Worm (Caenorhabditis elegans): ENCODE results near the gene rpl-15.

Gene rpl-15

DNA sequence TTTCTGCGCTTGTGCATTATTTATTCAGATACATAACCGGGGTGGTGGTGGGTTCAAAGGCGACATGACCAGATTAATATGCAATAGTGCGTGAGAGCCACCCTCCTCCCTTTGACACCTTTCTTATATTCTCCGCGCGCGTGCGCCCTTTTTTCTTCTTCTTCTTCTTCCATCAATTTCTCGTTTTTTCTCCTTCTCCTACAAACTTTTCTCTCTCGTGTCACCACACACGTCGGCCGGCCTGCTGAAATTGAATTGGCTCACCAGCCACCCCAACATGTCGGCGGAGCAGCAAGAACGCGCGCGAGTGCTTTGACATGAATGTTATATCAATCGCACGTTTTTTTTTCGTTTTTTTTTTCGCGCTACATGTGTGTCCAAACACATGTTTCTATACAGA, 5.2 kb upstream of the rpl-15 start:
- TF ChIP-seq ztf-11 (tag; optimal IDR thresholded peaks at IDR 0.05): no peak
- TF ChIP-seq ham-2 (GFP tag; optimal IDR thresholded peaks at IDR 0.05): no peak
- no peak for TF ChIP-seq lin-32 (GFP tag; optimal IDR thresholded peaks at IDR 0.05)
- no peak for TF ChIP-seq blmp-1 (tag; optimal IDR thresholded peaks at IDR 0.05)
- TF ChIP-seq elt-1 (tag; optimal IDR thresholded peaks at IDR 0.05; ENCODE audit: borderline replicate concordance, insufficient read depth): no peak
- peak; percentile 21 for TF ChIP-seq ces-1 (GFP tag; optimal IDR thresholded peaks at IDR 0.05)
- TF ChIP-seq cnd-1 (tag; optimal IDR thresholded peaks at IDR 0.05): no peak
- no peak for TF ChIP-seq flh-1 (GFP tag; optimal IDR thresholded peaks at IDR 0.05)

DNA sequence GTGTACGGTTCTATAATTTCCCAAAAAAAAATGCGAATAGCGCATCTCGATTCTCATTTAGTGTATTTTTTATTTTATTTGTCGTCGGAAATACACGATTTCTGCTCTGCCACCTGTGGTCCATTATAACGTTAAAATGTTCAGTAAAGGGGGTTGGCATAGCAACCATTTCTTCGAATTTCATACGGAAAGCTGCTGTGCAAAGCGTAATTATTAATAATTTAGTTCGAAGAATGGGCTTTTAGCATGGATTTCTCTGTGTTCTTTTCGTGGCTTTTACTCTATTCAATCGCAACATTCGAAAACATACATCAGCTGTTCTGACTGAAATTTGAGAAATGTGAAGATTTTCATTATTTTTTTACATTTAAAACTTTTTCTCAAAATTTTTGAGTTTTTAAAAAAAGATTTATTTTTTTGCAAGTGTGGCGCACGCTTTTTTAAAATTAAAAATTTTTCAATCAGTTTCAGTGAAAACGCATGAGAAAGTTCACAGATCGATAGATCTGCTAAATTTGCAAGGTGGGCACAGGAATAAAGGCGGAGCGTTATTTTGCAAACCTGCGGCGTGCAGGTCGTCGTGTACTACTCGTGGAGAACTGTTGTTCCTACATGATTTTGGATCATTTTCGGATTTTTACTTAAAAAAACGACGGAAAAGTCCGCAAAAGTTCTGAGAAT, 4.3 kb upstream of the rpl-15 start:
- TF ChIP-seq unc-62 (GFP tag; optimal IDR thresholded peaks at IDR 0.05) (no peak), lin-13 (tag; optimal IDR thresholded peaks at IDR 0.05) (no peak), nhr-237 (tag; optimal IDR thresholded peaks at IDR 0.05) (no peak), zip-8 (tag; optimal IDR thresholded peaks at IDR 0.05) (no peak), mep-1 (tag; optimal IDR thresholded peaks at IDR 0.05) (no peak), unc-120 (tag; optimal IDR thresholded peaks at IDR 0.05; ENCODE audit: poor library complexity, severe bottlenecking) (no peak), ztf-11 (tag; optimal IDR thresholded peaks at IDR 0.05) (no peak), nhr-76 (tag; optimal IDR thresholded peaks at IDR 0.05) (no peak), hlh-1 (tag; optimal IDR thresholded peaks at IDR 0.05) (no peak), ceh-43 (GFP tag; optimal IDR thresholded peaks at IDR 0.05) (no peak), blmp-1 (tag; optimal IDR thresholded peaks at IDR 0.05) (no peak), sptf-1 (tag; optimal IDR thresholded peaks at IDR 0.05) (no peak), mab-5 (tag; optimal IDR thresholded peaks at IDR 0.05) (no peak), cnd-1 (tag; optimal IDR thresholded peaks at IDR 0.05) (no peak), lin-32 (GFP tag; optimal IDR thresholded peaks at IDR 0.05) (no peak), nhr-28 (tag; optimal IDR thresholded peaks at IDR 0.05) (no peak), ceh-83 (GFP tag; optimal IDR thresholded peaks at IDR 0.05) (no peak), lsy-2 (tag; optimal IDR thresholded peaks at IDR 0.05) (no peak), nhr-2 (tag; optimal IDR thresholded peaks at IDR 0.05) (no peak)

DNA sequence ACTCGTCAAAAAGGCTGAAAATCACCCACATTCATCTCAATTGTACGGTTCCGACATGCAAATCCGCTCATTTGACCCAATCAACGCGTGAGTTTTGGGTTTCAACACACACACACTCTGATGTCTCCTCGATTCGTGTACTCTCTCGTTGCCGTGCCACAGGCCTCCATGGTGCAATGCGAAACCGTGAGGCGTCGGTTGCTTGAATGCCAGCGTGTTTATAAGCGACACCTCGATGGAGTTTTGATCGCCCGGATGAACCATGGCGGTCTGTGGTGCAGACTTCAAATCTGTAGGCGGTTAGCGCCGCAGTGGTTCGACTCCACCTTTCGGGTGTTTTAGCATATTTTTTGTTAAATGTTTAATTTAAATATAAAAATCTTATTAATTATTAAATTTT, 3.6 kb upstream of the rpl-15 start:
- TF ChIP-seq pha-4 (tag; optimal IDR thresholded peaks at IDR 0.05) (peak; percentile 24), snpc-4 (tag; optimal IDR thresholded peaks at IDR 0.05) (no peak), unc-120 (tag; optimal IDR thresholded peaks at IDR 0.05; ENCODE audit: poor library complexity, severe bottlenecking) (no peak), lin-32 (GFP tag; optimal IDR thresholded peaks at IDR 0.05) (no peak), cnd-1 (tag; optimal IDR thresholded peaks at IDR 0.05) (peak; percentile 9), drap-1 (GFP tag; optimal IDR thresholded peaks at IDR 0.05) (no peak), mep-1 (tag; optimal IDR thresholded peaks at IDR 0.05) (peak; percentile 9), unc-62 (GFP tag; optimal IDR thresholded peaks at IDR 0.05) (no peak), nhr-2 (tag; optimal IDR thresholded peaks at IDR 0.05) (peak; percentile 5), hlh-1 (tag; optimal IDR thresholded peaks at IDR 0.05) (no peak), nhr-12 (tag; optimal IDR thresholded peaks at IDR 0.05) (no peak), sptf-1 (tag; optimal IDR thresholded peaks at IDR 0.05) (no peak), lin-13 (tag; optimal IDR thresholded peaks at IDR 0.05) (peak; percentile 35), lsy-2 (tag; optimal IDR thresholded peaks at IDR 0.05) (no peak), ceh-39 (tag; optimal IDR thresholded peaks at IDR 0.05) (no peak), elt-1 (tag; optimal IDR thresholded peaks at IDR 0.05; ENCODE audit: borderline replicate concordance, insufficient read depth) (no peak), tbx-8 (GFP tag; optimal IDR thresholded peaks at IDR 0.05) (no peak), ceh-83 (GFP tag; optimal IDR thresholded peaks at IDR 0.05) (no peak), flh-1 (GFP tag; optimal IDR thresholded peaks at IDR 0.05) (no peak)

ce11 chrIV:657046-657445, 2.7 kb upstream of the rpl-15 start:
- TF ChIP-seq sptf-1 (tag; optimal IDR thresholded peaks at IDR 0.05) (no peak), flh-1 (GFP tag; optimal IDR thresholded peaks at IDR 0.05) (no peak), M03D4.4 (tag; optimal IDR thresholded peaks at IDR 0.05) (no peak), nhr-28 (tag; optimal IDR thresholded peaks at IDR 0.05) (no peak), lsy-2 (tag; optimal IDR thresholded peaks at IDR 0.05) (no peak), snpc-4 (tag; optimal IDR thresholded peaks at IDR 0.05) (no peak), cnd-1 (tag; optimal IDR thresholded peaks at IDR 0.05) (no peak), ham-2 (GFP tag; optimal IDR thresholded peaks at IDR 0.05) (no peak), tbx-8 (GFP tag; optimal IDR thresholded peaks at IDR 0.05) (no peak), hlh-1 (tag; optimal IDR thresholded peaks at IDR 0.05) (no peak), ztf-11 (tag; optimal IDR thresholded peaks at IDR 0.05) (no peak), nhr-2 (tag; optimal IDR thresholded peaks at IDR 0.05) (no peak), mab-5 (tag; optimal IDR thresholded peaks at IDR 0.05) (no peak), ceh-83 (GFP tag; optimal IDR thresholded peaks at IDR 0.05) (no peak), unc-120 (tag; optimal IDR thresholded peaks at IDR 0.05; ENCODE audit: poor library complexity, severe bottlenecking) (no peak)

Data from whole organism, mixed stage, embryonic.